Fruit fly (Drosophila melanogaster) whole organism, larva: ENCODE data around the gene dpr5.

Experiments
- noc ChIP-seq: fragments of 200-800 bp; sonication (Bioruptor generic); optimal IDR thresholded peaks from 3 replicates; lab custom pipeline; 2019; ENCODE audit warnings: missing biosample characterization, mild to moderate bottlenecking, missing genetic modification characterization, moderate library complexity

Gene dpr5

DNA sequence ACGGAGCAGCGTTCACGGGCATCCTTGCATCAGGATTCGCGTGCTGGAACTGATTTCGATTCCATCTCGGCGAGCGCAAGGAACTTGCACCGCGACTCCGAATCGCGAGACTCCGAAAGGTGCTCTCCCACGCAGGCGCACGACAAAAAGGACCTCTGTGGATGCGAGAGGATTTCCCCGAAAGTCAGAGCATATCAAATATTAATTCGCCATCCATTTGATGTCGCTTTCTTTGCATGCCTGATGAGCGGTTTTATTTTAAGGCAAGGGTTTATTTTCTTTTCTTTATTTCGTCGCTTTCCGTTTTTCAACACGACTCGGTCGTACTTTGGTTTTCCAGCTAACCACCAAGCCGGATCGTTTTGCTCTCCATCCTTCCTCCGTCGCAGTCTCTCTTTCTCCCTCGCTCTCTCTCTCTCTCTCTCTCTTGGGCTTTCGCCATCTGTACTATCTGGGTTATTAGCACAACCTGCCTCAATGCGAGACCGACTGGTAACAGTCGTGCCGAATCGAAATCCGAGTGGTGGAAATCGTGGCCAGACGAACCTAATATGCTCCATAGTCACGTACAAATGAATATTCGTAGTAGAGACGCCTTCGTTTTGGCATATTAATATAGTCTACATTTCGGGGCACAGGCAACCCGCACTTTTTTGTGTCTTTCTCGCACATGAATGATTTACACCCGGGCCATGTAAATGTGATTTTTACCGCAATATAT, 43.3 kb downstream of the dpr5 start, which contains the start of gene dpr4:
Gene dpr4, minus strand, starts transcription at position 51 of the 721 bp plus-strand sequence.
- TF ChIP-seq noc (tag; lab: Kevin White, UChicago), result no peak

dm6 chr3R:11544150-11544549, 44.4 kb downstream of the dpr5 start:
- TF ChIP-seq noc (tag; lab: Kevin White, UChicago), result no peak

- no peak for TF ChIP-seq noc (tag; lab: Kevin White, UChicago)
These were observed 51.3 kb downstream of the dpr5 start for dm6 chr3R:11551071-11551470.

DNA sequence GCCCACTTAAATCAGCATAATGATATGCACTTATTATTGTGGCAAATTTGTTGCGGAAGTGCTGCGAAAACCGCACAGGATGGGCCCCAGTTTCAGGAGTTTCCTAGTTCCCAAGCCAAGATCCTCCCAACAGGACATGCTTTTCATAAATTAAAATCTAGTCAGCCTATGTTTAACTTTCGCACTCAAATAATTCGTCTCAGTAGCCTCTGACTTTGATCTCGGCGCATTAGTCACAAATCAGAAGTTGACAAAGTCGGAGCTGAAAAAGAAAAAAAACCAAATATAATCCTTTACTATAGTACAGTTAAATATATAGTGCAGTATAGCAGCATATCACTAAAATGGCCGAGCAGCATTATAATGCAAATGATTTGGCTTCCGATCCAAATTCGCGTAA, 54.1 kb downstream of the dpr5 start, which contains the start of gene CG14708:
Gene CG14708, plus strand, starts transcription at position 301 of the 400 bp plus-strand sequence.
- TF ChIP-seq noc (tag; lab: Kevin White, UChicago), result no peak

DNA sequence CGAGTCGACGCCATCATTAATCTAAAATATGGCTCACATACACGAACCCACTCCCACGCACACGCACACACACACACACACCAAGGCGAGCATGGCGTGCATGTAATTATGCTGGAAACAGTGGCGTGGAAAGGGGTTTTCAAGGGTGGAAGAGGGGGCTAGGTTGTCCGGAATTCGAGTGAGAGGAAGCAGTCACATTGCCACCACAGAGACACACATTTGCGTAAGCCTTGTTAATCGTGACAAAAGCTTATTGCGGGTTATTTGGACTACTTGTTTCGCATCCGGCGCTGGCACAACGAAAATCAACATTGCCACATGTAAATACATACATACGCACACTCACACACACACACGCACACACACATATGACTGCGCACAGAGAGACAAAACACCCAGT, 55.2 kb downstream of the dpr5 start:
- TF ChIP-seq noc (tag; lab: Kevin White, UChicago), result no peak
